Fruit fly (Drosophila melanogaster) whole organism, embryonic: ENCODE measurements around the gene CG9577.
"Not testable (repeated sequence)": the region's sequence is repeated elsewhere in the genome, so short reads cannot be mapped to it uniquely, and the experiment has no call there.

ENCODE experiments used
- BEAF-32 ChIP-seq: fragments of 200-800 bp; sonication (Bioruptor generic); optimal IDR thresholded peaks from 3 replicates; lab custom pipeline; 2017; ENCODE audit warnings: missing biosample characterization, missing genetic modification characterization, mild to moderate bottlenecking, moderate library complexity, missing genetic modification reagents
- CG10565 ChIP-seq: fragments of 200-800 bp; sonication (Bioruptor generic); optimal IDR thresholded peaks from 3 replicates; lab custom pipeline; 2016; ENCODE audit warnings: missing biosample characterization, mild to moderate bottlenecking, missing genetic modification characterization
- CG11560 ChIP-seq: fragments of 200-800 bp; sonication (Bioruptor generic); IDR thresholded peaks from 3 replicates; pipeline ENCODE4 v1.3.6; 2022; ENCODE audit warnings: missing biosample characterization, missing genetic modification characterization
- CG11695 ChIP-seq: fragments of 200-800 bp; sonication (Bioruptor generic); IDR thresholded peaks from 3 replicates; pipeline ENCODE4 v1.3.6; 2022; ENCODE audit warnings: missing biosample characterization, missing genetic modification characterization
- CG12236 ChIP-seq: fragments of 200-800 bp; sonication (Bioruptor generic); optimal IDR thresholded peaks from 2 replicates; lab custom pipeline; 2016; ENCODE audit warnings: missing biosample characterization, missing genetic modification characterization
- CG12299 ChIP-seq: fragments of 200-800 bp; sonication (Bioruptor generic); optimal IDR thresholded peaks from 2 replicates; lab custom pipeline; 2018; ENCODE audit warnings: missing biosample characterization, mild to moderate bottlenecking, missing genetic modification characterization
- CG12744 ChIP-seq: fragments of 200-800 bp; sonication (Bioruptor generic); optimal IDR thresholded peaks from 2 replicates; lab custom pipeline; 2016; ENCODE audit warnings: missing biosample characterization, missing genetic modification characterization
- CG17612 ChIP-seq: fragments of 200-800 bp; sonication (Bioruptor generic); IDR thresholded peaks from 2 replicates; pipeline ENCODE4 v1.3.6; 2022; ENCODE audit warnings: missing biosample characterization, missing genetic modification characterization
- CG2120 ChIP-seq: fragments of 200-800 bp; sonication (Bioruptor generic); optimal IDR thresholded peaks from 3 replicates; lab custom pipeline; 2016; ENCODE audit warnings: missing biosample characterization, missing genetic modification characterization
- CG2875 ChIP-seq: fragments of 200-800 bp; sonication (Bioruptor generic); optimal IDR thresholded peaks from 2 replicates; lab custom pipeline; 2017; ENCODE audit warnings: missing biosample characterization, mild to moderate bottlenecking, missing genetic modification characterization, missing genetic modification reagents
- CG2889 ChIP-seq: fragments of 200-800 bp; sonication (Bioruptor generic); IDR thresholded peaks from 3 replicates; pipeline ENCODE4 v1.3.6; 2022; ENCODE audit warnings: missing biosample characterization, missing genetic modification characterization
- CG32532 ChIP-seq: fragments of 200-800 bp; sonication (Bioruptor generic); IDR thresholded peaks from 2 replicates; pipeline ENCODE4 v1.3.6; 2022; ENCODE audit warnings: missing biosample characterization, missing genetic modification characterization
- CG3281 ChIP-seq: fragments of 200-800 bp; sonication (Bioruptor generic); optimal IDR thresholded peaks from 3 replicates; lab custom pipeline; 2017; ENCODE audit warnings: missing biosample characterization, mild to moderate bottlenecking, missing genetic modification characterization
- CG6175 ChIP-seq: fragments of 200-800 bp; sonication (Bioruptor generic); IDR thresholded peaks from 3 replicates; pipeline ENCODE4 v1.3.6; 2022; ENCODE audit warnings: missing biosample characterization, missing genetic modification characterization
- CG7556 ChIP-seq: fragments of 200-800 bp; sonication (Bioruptor generic); optimal IDR thresholded peaks from 2 replicates; lab custom pipeline; 2017; ENCODE audit warnings: missing biosample characterization, mild to moderate bottlenecking, missing genetic modification characterization
- CG7839 ChIP-seq: fragments of 200-800 bp; sonication (Bioruptor generic); optimal IDR thresholded peaks from 3 replicates; lab custom pipeline; 2018; ENCODE audit warnings: missing biosample characterization, mild to moderate bottlenecking, missing genetic modification characterization, moderate library complexity
- CG9215 ChIP-seq: fragments of 200-800 bp; sonication (Bioruptor generic); IDR thresholded peaks from 2 replicates; pipeline ENCODE4 v1.3.6; 2022; ENCODE audit warnings: missing biosample characterization, missing genetic modification characterization
- CG9932 ChIP-seq: fragments of 200-800 bp; sonication (Bioruptor generic); IDR thresholded peaks from 2 replicates; pipeline ENCODE4 v1.3.6; 2022; ENCODE audit warnings: missing biosample characterization, missing genetic modification characterization
- CoRest ChIP-seq: fragments of 200-800 bp; sonication (Bioruptor generic); optimal IDR thresholded peaks from 3 replicates; lab custom pipeline; 2018; ENCODE audit warnings: missing biosample characterization, mild to moderate bottlenecking, missing genetic modification characterization, moderate library complexity
- D ChIP-seq, 2 experiments: fragments of 200-800 bp in 1 of 2; fragments of >200 bp in 1 of 2; sonication (Bioruptor generic) in 1 of 2; optimal IDR thresholded peaks; 2 replicates in 1 of 2; 3 replicates in 1 of 2; lab custom pipeline; 2017; ENCODE audit warnings: mild to moderate bottlenecking in 1 of 2, missing biosample characterization in 1 of 2, missing genetic modification characterization in 1 of 2, missing genetic modification reagents in 1 of 2
- Hmr ChIP-seq: fragments of 200-800 bp; sonication (Bioruptor generic); optimal IDR thresholded peaks from 3 replicates; lab custom pipeline; 2017; ENCODE audit warnings: mild to moderate bottlenecking, missing biosample characterization, missing genetic modification reagents, missing genetic modification characterization
- Jarid2 ChIP-seq: fragments of 200-800 bp; sonication (Bioruptor generic); optimal IDR thresholded peaks from 3 replicates; lab custom pipeline; 2017; ENCODE audit warnings: mild to moderate bottlenecking, missing biosample characterization, missing genetic modification reagents, missing genetic modification characterization
- MESR4 ChIP-seq: fragments of 200-800 bp; sonication (Bioruptor generic); optimal IDR thresholded peaks from 2 replicates; lab custom pipeline; 2018; ENCODE audit warnings: missing biosample characterization, mild to moderate bottlenecking, missing genetic modification characterization, moderate library complexity
- Meics ChIP-seq: fragments of 200-800 bp; sonication (Bioruptor generic); optimal IDR thresholded peaks from 2 replicates; lab custom pipeline; 2017; ENCODE audit warnings: missing biosample characterization, mild to moderate bottlenecking, missing genetic modification characterization
- NfI ChIP-seq: fragments of 200-800 bp; sonication (Bioruptor generic); optimal IDR thresholded peaks from 3 replicates; lab custom pipeline; 2018; ENCODE audit warnings: missing biosample characterization, mild to moderate bottlenecking, missing genetic modification characterization, moderate library complexity
- Pdp1 ChIP-seq, 2 experiments: fragments of 200-800 bp; sonication (Bioruptor generic); optimal IDR thresholded peaks; 3 replicates each; lab custom pipeline; 2016; ENCODE audit warnings: missing biosample characterization in 2 of 2, missing genetic modification characterization in 2 of 2, mild to moderate bottlenecking in 1 of 2, moderate library complexity in 1 of 2
- Ptx1 ChIP-seq: fragments of 200-800 bp; sonication (Bioruptor generic); IDR thresholded peaks from 2 replicates; pipeline ENCODE4 v1.3.6; 2022; ENCODE audit warnings: missing biosample characterization, missing genetic modification characterization
- Usf ChIP-seq: fragments of 200-800 bp; sonication (Bioruptor generic); optimal IDR thresholded peaks from 2 replicates; lab custom pipeline; 2017; ENCODE audit warnings: missing genotype, missing biosample characterization, missing genetic modification characterization
- Vsx1 ChIP-seq: fragments of 200-800 bp; sonication (Bioruptor generic); optimal IDR thresholded peaks from 2 replicates; lab custom pipeline; 2017; ENCODE audit warnings: missing biosample characterization, mild to moderate bottlenecking, missing genetic modification characterization, missing genetic modification reagents
- ac ChIP-seq: fragments of 200-800 bp; sonication (Bioruptor generic); optimal IDR thresholded peaks from 3 replicates; lab custom pipeline; 2017; ENCODE audit warnings: missing biosample characterization, mild to moderate bottlenecking, missing genetic modification characterization
- al ChIP-seq: fragments of 200-800 bp; sonication (Bioruptor generic); IDR thresholded peaks from 2 replicates; pipeline ENCODE4 v1.3.6; 2022; ENCODE audit warnings: missing biosample characterization, missing genetic modification characterization
- ap ChIP-seq: fragments of 200-800 bp; sonication (Bioruptor generic); IDR thresholded peaks from 2 replicates; pipeline ENCODE4 v1.3.6; 2022; ENCODE audit warnings: missing biosample characterization, missing genetic modification characterization
- br ChIP-seq: fragments of >200 bp; optimal IDR thresholded peaks from 2 replicates; lab custom pipeline; 2017
- caup ChIP-seq: fragments of 200-800 bp; sonication (Bioruptor generic); optimal IDR thresholded peaks from 3 replicates; lab custom pipeline; 2017; ENCODE audit warnings: missing biosample characterization, mild to moderate bottlenecking, missing genetic modification characterization, moderate library complexity; ENCODE audit not compliant: severe bottlenecking
- dysf ChIP-seq: fragments of 200-800 bp; sonication (Bioruptor generic); IDR thresholded peaks from 3 replicates; pipeline ENCODE4 v1.3.6; 2022; ENCODE audit warnings: missing biosample characterization, missing genetic modification characterization
- gce ChIP-seq: fragments of 200-800 bp; sonication (Bioruptor generic); IDR thresholded peaks from 3 replicates; pipeline ENCODE4 v1.3.6; 2022; ENCODE audit warnings: missing biosample characterization, missing genetic modification characterization
- gem ChIP-seq: fragments of 200-800 bp; sonication (Bioruptor generic); optimal IDR thresholded peaks from 2 replicates; lab custom pipeline; 2019; ENCODE audit warnings: missing biosample characterization, mild to moderate bottlenecking, missing genetic modification characterization, moderate library complexity
- grn ChIP-seq: fragments of 200-800 bp; sonication (Bioruptor generic); optimal IDR thresholded peaks from 3 replicates; lab custom pipeline; 2017; ENCODE audit warnings: missing biosample characterization, missing genetic modification characterization
- hth ChIP-seq: fragments of >200 bp; optimal IDR thresholded peaks from 2 replicates; lab custom pipeline; 2017; ENCODE audit warnings: inconsistent platforms
- ken ChIP-seq: fragments of 200-800 bp; sonication (Bioruptor generic); IDR thresholded peaks from 3 replicates; pipeline ENCODE4 v1.3.6; 2022; ENCODE audit warnings: missing biosample characterization, missing genetic modification characterization
- nau ChIP-seq: fragments of 200-800 bp; sonication (Bioruptor generic); optimal IDR thresholded peaks from 3 replicates; lab custom pipeline; 2017; ENCODE audit warnings: missing biosample characterization, mild to moderate bottlenecking, missing genetic modification characterization, missing genetic modification reagents
- sens ChIP-seq: fragments of 200-800 bp; sonication (Bioruptor generic); peaks from one replicate; lab custom pipeline; 2016; ENCODE audit warnings: missing biosample characterization, missing genetic modification characterization
- tgo ChIP-seq: fragments of 200-800 bp; sonication (Bioruptor generic); IDR thresholded peaks from 3 replicates; pipeline ENCODE4 v1.3.6; 2022; ENCODE audit warnings: missing biosample characterization, missing genetic modification characterization
- tll ChIP-seq, 2 experiments: fragments of 200-800 bp in 1 of 2; fragments of >200 bp in 1 of 2; sonication (Bioruptor generic) in 1 of 2; optimal IDR thresholded peaks; 2 replicates each; lab custom pipeline; 2017 to 2019; ENCODE audit warnings: missing biosample characterization in 2 of 2, missing genetic modification characterization in 2 of 2, mild to moderate bottlenecking in 1 of 2, moderate library complexity in 1 of 2
- zfh2 ChIP-seq: fragments of 200-800 bp; sonication (Bioruptor generic); optimal IDR thresholded peaks from 2 replicates; lab custom pipeline; 2016; ENCODE audit warnings: missing biosample characterization, missing genetic modification characterization

The CG9577 gene

DNA sequence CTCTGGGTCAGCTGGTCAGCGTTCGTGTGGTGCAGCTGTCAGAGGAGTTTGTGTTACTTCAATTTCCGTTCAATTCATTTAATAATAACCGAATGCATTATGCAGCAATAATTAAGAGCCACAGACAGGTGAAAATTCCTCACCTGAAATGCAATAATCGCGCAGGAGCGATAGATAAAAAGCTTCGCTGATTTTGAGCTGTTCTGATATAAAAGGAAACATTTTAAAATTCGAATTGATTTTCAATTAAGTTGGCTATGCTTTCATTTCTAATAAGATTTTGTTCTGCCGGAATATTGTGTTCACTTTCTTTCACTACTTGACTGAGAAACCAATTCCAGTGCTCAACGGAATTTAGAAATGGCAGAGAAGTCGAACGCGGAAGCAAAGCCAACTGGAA lies 27.0 kb upstream of the CG9577 start, which contains the start of gene CG42583:
Gene CG42583, plus strand, starts transcription at position 301 of the 400 bp plus-strand sequence.
- no peak for TF ChIP-seq br (lab: Kevin White, UChicago)
- no peak for TF ChIP-seq CG2875 (GFP tag; lab: Kevin White, UChicago)
- no peak for TF ChIP-seq ap (GFP tag; lab: Robert Waterston, UW)
- TF ChIP-seq CG2889 = no peak
- TF ChIP-seq ken (GFP tag; lab: Robert Waterston, UW) = no peak
- TF ChIP-seq caup (GFP tag; lab: Kevin White, UChicago) = no peak
- TF ChIP-seq, all 482 proteins: peak for 0

- no peak for TF ChIP-seq CG11560 (tag; lab: Robert Waterston, UW)
- no peak for TF ChIP-seq CG12299 (tag; lab: Kevin White, UChicago)
- no peak for TF ChIP-seq CG12744
- TF ChIP-seq sens (GFP tag; lab: Kevin White, UChicago) = no peak
- no peak for TF ChIP-seq BEAF-32 (GFP tag; lab: Kevin White, UChicago)
- TF ChIP-seq tll (GFP tag; optimal IDR thresholded peaks at IDR 0.05; lab: Kevin White, UChicago) = no peak
- TF ChIP-seq hth (lab: Kevin White, UChicago) = no peak
- no peak for TF ChIP-seq CG11695 (GFP tag; lab: Robert Waterston, UW)
- TF ChIP-seq grn (GFP tag; lab: Kevin White, UChicago) = no peak
- TF ChIP-seq CG12236 (GFP tag; lab: Kevin White, UChicago) = no peak
- no peak for TF ChIP-seq Vsx1 (GFP tag; lab: Kevin White, UChicago)
- TF ChIP-seq Usf (GFP tag; lab: Kevin White, UChicago) = no peak
- no peak for TF ChIP-seq CG6175 (GFP tag; lab: Robert Waterston, UW)
- TF ChIP-seq gce = no peak
- TF ChIP-seq CG17612 (GFP tag; lab: Robert Waterston, UW) = no peak
Measured at dm6 chrX:20140710-20141109, 25.8 kb upstream of the CG9577 start, which contains the start of gene CG34332. CG34332 (plus strand) TSS chrX:20141010.

- TF ChIP-seq Jarid2 (GFP tag; lab: Kevin White, UChicago); MESR4 (GFP tag; lab: Kevin White, UChicago); Pdp1 (GFP tag; optimal IDR thresholded peaks at IDR 0.05; lab: Kevin White, UChicago): not testable (repeated sequence)
Measured at dm6 chrX:20143088-20143487, 23.4 kb upstream of the CG9577 start, which contains the start of gene Or19a. Or19a (minus strand) TSS chrX:20143188.

DNA sequence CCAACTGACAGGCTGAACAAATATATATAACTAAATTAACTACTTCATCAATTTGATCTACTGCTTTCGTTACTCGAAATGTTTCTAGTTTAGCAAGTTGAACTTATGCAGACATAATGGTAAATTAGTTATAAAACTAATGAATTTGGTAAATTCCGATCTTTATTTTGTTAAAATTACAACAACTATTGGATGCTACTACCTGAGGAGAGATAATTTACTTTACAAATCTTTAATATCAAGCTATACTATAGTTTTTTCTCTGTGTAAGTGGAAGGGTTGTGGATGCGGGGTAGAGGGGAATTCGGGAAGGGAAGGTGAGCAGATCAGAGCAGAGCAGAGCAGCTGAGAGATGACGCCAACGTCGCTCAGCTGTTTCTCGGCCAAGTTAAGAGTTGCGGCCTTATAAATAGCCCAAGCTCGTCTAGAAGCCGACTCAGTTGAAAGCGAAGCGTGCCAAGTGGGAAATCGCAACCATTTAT lies 18.7 kb upstream of the CG9577 start, which contains the start of gene aspr:
Gene aspr, plus strand, starts transcription at position 432 of the 482 bp plus-strand sequence.
- TF ChIP-seq CoRest (tag; lab: Kevin White, UChicago) = peak; percentile 25
- peak; percentile 20 for TF ChIP-seq NfI (GFP tag; lab: Kevin White, UChicago)
- TF ChIP-seq CG9932 (GFP tag; lab: Robert Waterston, UW) = peak; percentile 50
- TF ChIP-seq D (optimal IDR thresholded peaks at IDR 0.05; lab: Kevin White, UChicago) = no peak
- TF ChIP-seq D (GFP tag; optimal IDR thresholded peaks at IDR 0.05; lab: Kevin White, UChicago) = no peak
- no peak for TF ChIP-seq zfh2 (GFP tag; lab: Kevin White, UChicago)
- peak; percentile 39; the same call in 1 of the 3 replicates for TF ChIP-seq dysf
- peak; percentile 48 for TF ChIP-seq gem (tag; lab: Kevin White, UChicago)
- TF ChIP-seq CG7556 (GFP tag; lab: Kevin White, UChicago) = peak; percentile 4
- peak; percentile 46 for TF ChIP-seq Meics
- 0 out of 2 replicates have a peak, but pooled peaks have one; percentile 15 for TF ChIP-seq Ptx1 (GFP tag; lab: Robert Waterston, UW)
- peak; percentile 19 for TF ChIP-seq CG7839 (tag; lab: Kevin White, UChicago)
- TF ChIP-seq CG3281 = peak; percentile 12
- 0 out of 3 replicates have a peak, but pooled peaks have one; percentile 18 for TF ChIP-seq tgo (GFP tag; lab: Robert Waterston, UW)
- TF ChIP-seq Hmr = peak; percentile 2
- TF ChIP-seq CG32532 = peak; percentile 50; the same call in 1 of the 2 replicates
- TF ChIP-seq CG2120 = peak; percentile 27
- TF ChIP-seq nau = no peak
- TF ChIP-seq CG9215 (GFP tag; lab: Robert Waterston, UW) = 0 out of 2 replicates have a peak, but pooled peaks have one; percentile 13
- TF ChIP-seq ac (GFP tag; lab: Kevin White, UChicago) = no peak
- TF ChIP-seq al (GFP tag; lab: Robert Waterston, UW) = peak; percentile 25; the same call in 1 of the 2 replicates
- TF ChIP-seq CG10565 (GFP tag; lab: Kevin White, UChicago) = no peak
